Fruit fly (Drosophila melanogaster) whole organism, adult: Measurements from ENCODE around the gene ebd2.

Experiments used
- CG11617 ChIP-seq: fragments of 200-800 bp; sonication (Bioruptor generic); optimal IDR thresholded peaks from 2 replicates; lab custom pipeline; 2017; ENCODE audit warnings: mild to moderate bottlenecking, missing biosample characterization, missing genetic modification reagents, missing genetic modification characterization
- CG14711 ChIP-seq: fragments of 200-800 bp; sonication (Bioruptor generic); optimal IDR thresholded peaks from 2 replicates; lab custom pipeline; 2018; ENCODE audit warnings: missing biosample characterization, mild to moderate bottlenecking, missing genetic modification characterization, moderate library complexity
- CG1620 ChIP-seq: fragments of 200-800 bp; sonication (Bioruptor generic); optimal IDR thresholded peaks from 2 replicates; lab custom pipeline; 2016; ENCODE audit warnings: missing biosample characterization, missing genetic modification characterization
- CG33017 ChIP-seq: fragments of 200-800 bp; sonication (Bioruptor generic); optimal IDR thresholded peaks from 2 replicates; lab custom pipeline; 2018; ENCODE audit warnings: missing biosample characterization, mild to moderate bottlenecking, missing genetic modification characterization, moderate library complexity
- Crg-1 ChIP-seq: fragments of 200-800 bp; sonication (Bioruptor generic); optimal IDR thresholded peaks from 2 replicates; lab custom pipeline; 2016; ENCODE audit warnings: missing biosample characterization, missing genetic modification characterization
- Hr96 ChIP-seq: fragments of 200-800 bp; sonication (Bioruptor generic); optimal IDR thresholded peaks from 2 replicates; lab custom pipeline; 2016; ENCODE audit warnings: missing biosample characterization, missing genetic modification characterization
- bab1 ChIP-seq: fragments of 200-800 bp; sonication (Bioruptor generic); optimal IDR thresholded peaks from 3 replicates; lab custom pipeline; 2019; ENCODE audit warnings: missing biosample characterization, mild to moderate bottlenecking, missing genetic modification characterization, moderate library complexity
- cnc ChIP-seq, 2 experiments: fragments of >200 bp; optimal IDR thresholded peaks; 2 replicates each; lab custom pipeline; 2017
- pad ChIP-seq: fragments of 200-800 bp; sonication (Bioruptor generic); optimal IDR thresholded peaks from 3 replicates; lab custom pipeline; 2017; ENCODE audit warnings: missing biosample characterization, missing genetic modification characterization, mild to moderate bottlenecking, moderate library complexity, missing genetic modification reagents
- tj ChIP-seq: fragments of 200-800 bp; sonication (Bioruptor generic); optimal IDR thresholded peaks from 3 replicates; lab custom pipeline; 2017; ENCODE audit warnings: missing biosample characterization, mild to moderate bottlenecking, missing genetic modification characterization, moderate library complexity

DNA sequence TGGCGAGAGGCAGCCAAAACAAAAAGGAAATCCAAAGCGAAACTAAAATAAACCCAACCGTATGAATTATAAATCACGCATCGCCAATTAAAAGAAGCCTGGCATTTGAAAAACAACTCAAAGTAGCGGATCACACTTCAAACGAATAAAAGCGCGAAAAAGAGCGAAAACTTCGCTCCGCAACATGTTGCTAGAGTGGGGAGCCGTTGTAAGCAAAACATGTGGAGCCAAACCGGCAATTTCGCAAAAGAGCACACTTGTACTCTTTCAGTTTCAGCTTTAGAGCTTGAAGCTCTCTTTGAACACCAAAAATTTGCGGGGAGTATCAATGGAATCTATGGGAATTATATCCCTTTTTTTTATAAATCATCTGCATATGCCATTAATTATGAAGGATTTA, 32.7 kb upstream of the ebd2 start:
- TF ChIP-seq tj (GFP tag; lab: Kevin White, UChicago) = no peak
- no peak for TF ChIP-seq CG11617
- TF ChIP-seq CG1620 (GFP tag; lab: Kevin White, UChicago) = no peak
- no peak for TF ChIP-seq Crg-1
- no peak for TF ChIP-seq CG33017 (tag; lab: Kevin White, UChicago)
- no peak for TF ChIP-seq Hr96 (GFP tag; lab: Kevin White, UChicago)
- no peak for TF ChIP-seq pad (GFP tag; lab: Kevin White, UChicago)
- TF ChIP-seq CG14711 (tag; lab: Kevin White, UChicago) = no peak
- TF ChIP-seq bab1 = no peak
- TF ChIP-seq cnc (optimal IDR thresholded peaks at IDR 0.05; lab: Kevin White, UChicago) = no peak
